Worm (Caenorhabditis elegans): ENCODE results near the gene pgp-1.

pgp-1 gene

ce11 chrIV:12567176-12567892 lies 31.6 kb downstream of the pgp-1 start, which contains the start of the genes hsb-1 and let-99:
Gene hsb-1 (minus strand): TSS chrIV:12567226.
Gene let-99 (plus strand): TSS chrIV:12567842.
- TF ChIP-seq unc-130 (GFP tag; optimal IDR thresholded peaks at IDR 0.05) (peak; percentile 24), ZK185.1 (tag; optimal IDR thresholded peaks at IDR 0.05; ENCODE audit: poor library complexity, severe bottlenecking) (peak; percentile 10), ceh-91 (GFP tag; IDR thresholded peaks at IDR 0.05) (peak; percentile 65), D2030.7 (GFP tag; IDR thresholded peaks at IDR 0.05) (peak; percentile 60; the same call in 1 of the 2 replicates), rpc-1 (optimal IDR thresholded peaks at IDR 0.05) (no peak), rpc-1 (tag; optimal IDR thresholded peaks at IDR 0.05) (no peak), K11D2.4 (GFP tag; IDR thresholded peaks at IDR 0.05) (no peak), nhr-179 (tag; optimal IDR thresholded peaks at IDR 0.05) (no peak), mel-28 (tag; optimal IDR thresholded peaks at IDR 0.05; ENCODE audit: borderline replicate concordance) (no peak), ama-1 (optimal IDR thresholded peaks at IDR 0.05) (no peak), ama-1 (GFP tag; optimal IDR thresholded peaks at IDR 0.05) (no peak), hmg-20 (GFP tag; IDR thresholded peaks at IDR 0.05) (no peak), xnd-1 (tag; optimal IDR thresholded peaks at IDR 0.05) (peak; percentile 91), nhr-80 (tag; optimal IDR thresholded peaks at IDR 0.05) (no peak), madf-8 (GFP tag; conservative IDR thresholded peaks at IDR 0.05) (peak; percentile 58), ceh-58 (GFP tag; IDR thresholded peaks at IDR 0.05) (no peak), tbp1 (GFP tag; optimal IDR thresholded peaks at IDR 0.05) (peak; percentile 34), ztf-22 (GFP tag; optimal IDR thresholded peaks at IDR 0.05) (no peak), let-526 (GFP tag; IDR thresholded peaks at IDR 0.05) (no peak), mcd-1 (GFP tag; IDR thresholded peaks at IDR 0.05) (peak; percentile 56), him-1 (tag; optimal IDR thresholded peaks at IDR 0.05) (no peak), athp-1 (tag; optimal IDR thresholded peaks at IDR 0.05) (no peak), K12H6.12 (tag; optimal IDR thresholded peaks at IDR 0.05) (no peak), ekl-4 (GFP tag; IDR thresholded peaks at IDR 0.05) (no peak), lag-1 (GFP tag; IDR thresholded peaks at IDR 0.05) (no peak), lir-1 (GFP tag; conservative IDR thresholded peaks at IDR 0.05) (no peak), F23B12.7 (tag; optimal IDR thresholded peaks at IDR 0.05; ENCODE audit: insufficient read depth) (no peak), F10E7.11 (tag; optimal IDR thresholded peaks at IDR 0.05) (no peak), hlh-12 (tag; optimal IDR thresholded peaks at IDR 0.05) (no peak), repo-1 (tag; optimal IDR thresholded peaks at IDR 0.05) (no peak), ceh-100 (GFP tag; IDR thresholded peaks at IDR 0.05) (no peak), die-1 (tag; optimal IDR thresholded peaks at IDR 0.05) (no peak), B0261.1 (tag; optimal IDR thresholded peaks at IDR 0.05) (no peak), madf-3 (GFP tag; IDR thresholded peaks at IDR 0.05) (no peak), snpc-1.1 (tag; optimal IDR thresholded peaks at IDR 0.05; ENCODE audit: insufficient read depth) (no peak), lsy-27 (tag; optimal IDR thresholded peaks at IDR 0.05; ENCODE audit: borderline replicate concordance, insufficient read depth) (no peak), ets-4 (GFP tag; optimal IDR thresholded peaks at IDR 0.05) (no peak), Y95B8A.8 (GFP tag; IDR thresholded peaks at IDR 0.05) (no peak), hmg-1.2 (GFP tag; IDR thresholded peaks at IDR 0.05) (peak; percentile 93), dpl-1 (GFP tag; optimal IDR thresholded peaks at IDR 0.05) (peak; percentile 46), F57C9.4 (tag; optimal IDR thresholded peaks at IDR 0.05) (no peak), F33H1.4 (GFP tag; IDR thresholded peaks at IDR 0.05) (peak; percentile 63), B0336.3 (GFP tag; IDR thresholded peaks at IDR 0.05) (no peak), ceh-27 (GFP tag; optimal IDR thresholded peaks at IDR 0.05) (no peak), somi-1 (GFP tag; optimal IDR thresholded peaks at IDR 0.05) (no peak), T07F8.4 (tag; optimal IDR thresholded peaks at IDR 0.05) (no peak), nhr-27 (tag; optimal IDR thresholded peaks at IDR 0.05) (no peak), nfya-1 (tag; optimal IDR thresholded peaks at IDR 0.05; ENCODE audit: borderline replicate concordance, insufficient read depth) (no peak), nhr-120 (GFP tag; IDR thresholded peaks at IDR 0.05) (no peak)
